Fruit fly (Drosophila melanogaster) Kc167 (cell line): ENCODE results near the gene Manf.

Experiments used
- Myc ChIP-seq: fragments of >200 bp; optimal IDR thresholded peaks from 2 replicates; lab custom pipeline; 2017; ENCODE audit warnings: missing external identifiers
- Sin3A ChIP-seq: fragments of >200 bp; optimal IDR thresholded peaks from 2 replicates; lab custom pipeline; 2018; ENCODE audit warnings: missing external identifiers
- h ChIP-seq: fragments of >200 bp; optimal IDR thresholded peaks from 3 replicates; lab custom pipeline; 2018; ENCODE audit warnings: missing external identifiers
- insv ChIP-seq: fragments of >200 bp; optimal IDR thresholded peaks from 3 replicates; lab custom pipeline; 2018; ENCODE audit warnings: missing external identifiers
- psq ChIP-seq: fragments of >200 bp; optimal IDR thresholded peaks from 2 replicates; lab custom pipeline; 2017; ENCODE audit warnings: missing external identifiers
- ttk ChIP-seq: sonication (Bioruptor generic); optimal IDR thresholded peaks from 2 replicates; lab custom pipeline; 2017; ENCODE audit warnings: missing external identifiers

Gene Manf

DNA sequence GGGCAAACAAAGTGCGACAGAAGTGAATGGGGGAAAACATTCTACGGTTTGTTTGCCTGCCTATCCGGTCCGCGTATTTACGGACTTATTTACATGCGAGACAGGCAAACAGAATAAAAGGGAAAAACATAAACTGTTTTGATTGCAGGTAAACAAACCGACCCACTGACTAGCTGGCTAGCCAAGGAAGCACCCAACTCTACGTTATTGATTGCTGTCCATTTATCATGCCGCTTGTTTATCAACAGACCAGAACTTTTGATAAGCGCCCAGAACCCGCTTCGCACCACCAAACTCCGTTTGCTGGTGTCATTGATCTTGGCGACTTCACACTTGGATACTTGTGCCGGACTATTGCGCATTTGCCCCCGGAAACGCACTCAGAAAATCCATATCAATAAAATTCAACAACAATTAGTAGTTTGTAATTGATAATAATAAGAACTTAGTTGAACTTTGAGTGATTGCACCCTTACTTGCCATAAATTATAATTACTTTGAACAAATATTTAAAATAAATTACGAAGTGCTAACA, 17.3 kb upstream of the Manf start:
- TF ChIP-seq psq: no peak
- no peak for TF ChIP-seq Sin3A
- no peak for TF ChIP-seq insv (lab: Kevin White, UChicago)
- TF ChIP-seq ttk (lab: Kevin White, UChicago): no peak
- no peak for TF ChIP-seq Myc (lab: Kevin White, UChicago)
- TF ChIP-seq h (lab: Kevin White, UChicago): no peak

DNA sequence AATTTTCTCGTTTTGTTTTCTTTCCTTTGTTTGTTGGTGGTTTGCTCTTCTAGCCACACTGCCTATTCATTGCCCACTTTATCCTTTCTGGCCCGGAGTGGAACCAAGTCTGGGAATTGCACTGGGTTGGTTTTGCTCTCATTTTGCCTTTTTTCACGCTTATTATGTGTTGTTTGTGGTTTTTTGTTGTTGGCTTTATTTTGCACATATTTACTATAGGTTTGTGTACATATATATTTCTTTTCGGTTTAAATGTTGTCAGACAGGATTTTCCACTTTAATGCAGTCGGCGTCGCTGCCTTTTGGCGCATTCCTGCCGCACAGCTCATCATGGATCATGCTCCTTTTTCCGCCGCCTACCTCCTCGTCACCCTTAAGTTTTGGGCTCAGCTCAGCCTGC, 14.9 kb upstream of the Manf start:
- no peak for TF ChIP-seq insv (lab: Kevin White, UChicago)
- TF ChIP-seq psq: no peak
- TF ChIP-seq h (lab: Kevin White, UChicago): no peak
- no peak for TF ChIP-seq Sin3A
- TF ChIP-seq Myc (lab: Kevin White, UChicago): no peak
- no peak for TF ChIP-seq ttk (lab: Kevin White, UChicago)

DNA sequence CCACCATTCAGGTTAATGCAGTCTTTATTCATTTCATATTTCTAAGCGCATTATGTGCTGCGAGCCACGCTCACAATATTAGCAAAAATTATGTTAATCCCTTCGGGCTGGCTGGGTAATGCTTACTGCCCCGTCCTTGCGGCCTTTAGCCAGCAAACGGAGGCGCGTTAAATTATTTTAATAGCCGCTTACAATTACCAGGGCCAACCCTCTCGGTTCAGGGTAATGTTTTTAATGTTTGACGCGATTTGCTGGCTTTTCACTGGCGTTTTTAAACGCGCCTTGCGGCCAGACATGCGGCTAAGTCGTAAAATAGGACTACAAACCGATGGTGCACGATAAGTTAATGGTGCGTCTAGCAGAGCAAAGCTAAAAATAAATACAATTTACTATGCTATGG, 14.4 kb upstream of the Manf start:
- TF ChIP-seq ttk (lab: Kevin White, UChicago): no peak
- no peak for TF ChIP-seq Myc (lab: Kevin White, UChicago)
- no peak for TF ChIP-seq Sin3A
- TF ChIP-seq psq: no peak
- no peak for TF ChIP-seq insv (lab: Kevin White, UChicago)
- TF ChIP-seq h (lab: Kevin White, UChicago): no peak

DNA sequence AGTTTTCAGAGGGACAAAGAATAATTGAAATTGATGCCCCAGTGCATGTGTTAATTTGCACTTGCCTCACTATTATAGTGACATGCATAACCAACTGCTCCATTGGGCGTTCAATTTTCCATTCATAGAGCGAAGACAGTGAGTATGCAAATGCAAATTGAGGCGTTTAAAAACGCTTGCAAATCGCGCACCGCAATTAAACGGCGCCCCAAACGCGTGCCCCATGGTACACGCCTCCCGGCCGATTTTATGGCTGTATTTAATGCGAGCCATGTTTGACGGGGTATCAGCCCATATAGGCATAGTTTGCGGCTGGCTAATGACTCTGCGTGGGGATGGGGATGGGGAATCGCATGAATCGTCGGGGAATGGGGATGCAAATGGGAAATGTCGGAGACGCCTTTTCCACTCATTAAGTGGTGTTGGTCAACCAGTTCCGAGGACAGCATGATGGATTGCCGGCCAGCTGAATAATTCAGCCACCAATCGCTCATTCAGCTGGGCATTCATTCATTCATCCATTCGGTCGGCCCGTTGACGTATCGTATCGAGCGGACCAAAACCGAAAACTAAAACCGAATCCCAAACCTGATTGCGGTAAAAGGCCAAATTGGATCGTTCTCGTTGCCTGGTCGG, 13.6 kb upstream of the Manf start:
- no peak for TF ChIP-seq ttk (lab: Kevin White, UChicago)
- no peak for TF ChIP-seq h (lab: Kevin White, UChicago)
- no peak for TF ChIP-seq psq

DNA sequence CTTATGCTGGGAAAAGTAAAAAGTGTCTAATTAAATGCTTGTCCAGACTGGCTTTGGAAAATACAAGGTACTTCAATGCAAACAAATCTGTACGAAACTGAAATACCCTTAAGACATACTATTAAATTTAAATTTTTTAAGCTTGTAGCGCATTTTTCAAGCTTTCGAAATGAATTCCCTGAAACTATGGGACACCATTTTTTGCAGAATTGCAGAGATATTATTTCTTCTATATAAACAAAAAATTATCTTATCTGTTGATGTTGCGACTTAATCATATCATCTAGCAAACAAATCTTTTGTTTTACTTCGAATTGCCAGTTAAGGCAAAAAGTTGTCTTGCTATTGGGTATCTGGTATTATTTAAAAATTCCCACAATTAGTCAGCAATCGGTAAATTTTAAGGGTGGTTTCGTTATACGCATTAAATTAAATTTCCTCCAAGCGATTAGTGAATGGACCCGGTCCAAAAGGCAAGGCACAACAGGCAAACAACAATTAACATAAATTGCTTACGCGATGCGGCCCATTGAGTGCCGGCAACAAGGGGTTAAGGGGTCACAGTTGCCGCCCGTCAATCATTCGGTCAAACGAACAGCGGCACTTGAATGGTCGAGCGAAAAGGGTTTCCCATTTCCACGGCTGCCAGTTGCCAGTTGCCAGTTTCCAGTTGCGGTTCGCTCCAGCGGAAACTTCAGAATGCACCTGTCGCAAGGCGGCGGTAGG, 12.7 kb upstream of the Manf start:
- no peak for TF ChIP-seq psq
- TF ChIP-seq ttk (lab: Kevin White, UChicago): no peak
- TF ChIP-seq insv (lab: Kevin White, UChicago): no peak
- TF ChIP-seq Sin3A: no peak
- no peak for TF ChIP-seq h (lab: Kevin White, UChicago)

DNA sequence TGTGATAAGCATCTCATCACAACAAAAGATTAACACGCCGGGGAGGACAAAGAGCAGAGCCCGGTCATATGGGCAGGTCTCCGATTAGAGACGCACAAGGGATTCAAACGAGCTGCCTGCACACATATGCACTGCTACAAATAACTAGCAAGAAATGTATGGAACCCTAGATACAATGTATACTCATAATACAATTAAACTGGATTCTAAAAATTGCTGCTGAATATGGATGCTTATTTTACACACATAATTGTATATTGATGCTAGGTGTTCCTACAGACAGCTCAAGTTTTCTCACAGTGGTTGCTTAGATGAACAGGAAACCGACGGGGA, 12.2 kb upstream of the Manf start:
- TF ChIP-seq psq: no peak

DNA sequence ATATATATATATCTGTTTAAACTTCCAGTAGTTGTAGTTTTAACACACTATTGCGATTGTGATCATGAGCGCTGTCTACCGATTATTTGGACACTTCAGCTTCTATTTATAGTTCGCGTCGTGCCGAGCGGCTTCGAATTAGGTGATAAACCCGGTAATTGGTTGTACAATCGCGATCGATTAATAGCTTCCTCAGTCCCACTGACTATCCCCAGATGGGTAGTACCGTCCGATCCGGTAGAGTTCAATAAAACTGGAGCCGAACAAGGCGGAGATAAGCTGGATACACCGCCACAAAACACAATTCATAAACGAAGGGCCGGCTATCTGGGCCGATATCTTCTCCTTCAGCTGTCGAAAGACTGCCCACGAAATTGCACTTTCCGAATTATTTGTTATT, 11.3 kb upstream of the Manf start:
- TF ChIP-seq Myc (lab: Kevin White, UChicago) (no peak), Sin3A (no peak), h (lab: Kevin White, UChicago) (no peak), psq (no peak)

DNA sequence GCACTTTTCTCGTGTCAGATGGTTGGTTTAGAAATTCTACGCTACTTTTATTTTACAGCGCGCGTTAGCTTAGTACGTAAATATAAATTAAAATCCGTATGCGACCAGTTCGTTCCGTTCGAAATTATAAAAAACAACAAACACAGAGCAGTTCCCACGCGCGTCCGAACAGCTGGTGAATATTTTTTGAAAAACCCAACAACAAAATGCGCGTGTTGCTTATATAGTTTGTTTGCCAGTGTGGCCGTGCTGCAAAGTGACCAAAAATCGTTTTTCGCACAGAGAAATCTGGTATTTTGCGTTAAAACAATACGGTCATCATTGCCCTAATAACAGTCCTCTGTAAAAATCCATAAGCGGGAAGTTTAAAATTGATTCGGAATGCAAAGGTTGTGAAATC, 10.9 kb upstream of the Manf start:
- TF ChIP-seq Sin3A (no peak), Myc (lab: Kevin White, UChicago) (no peak), ttk (lab: Kevin White, UChicago) (no peak), insv (lab: Kevin White, UChicago) (no peak), h (lab: Kevin White, UChicago) (no peak), psq (no peak)

DNA sequence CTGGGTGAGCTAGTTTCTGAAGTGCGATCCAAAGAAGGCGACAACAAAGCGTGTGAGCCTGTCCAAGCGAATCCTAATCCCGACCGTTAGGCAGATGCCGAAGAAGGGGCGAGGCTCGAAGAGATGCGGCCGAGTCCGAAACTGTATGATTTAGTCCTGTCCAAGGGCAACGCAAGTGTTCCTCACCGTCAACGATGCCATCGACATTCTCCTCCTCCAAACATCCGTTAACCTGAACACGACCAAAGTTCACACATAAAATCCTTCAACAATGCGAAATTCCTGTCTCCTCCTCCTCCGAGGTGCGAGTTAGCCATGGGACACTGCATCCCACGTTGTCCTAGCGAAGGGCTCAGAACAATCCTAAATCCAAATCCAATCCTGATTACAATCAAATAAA, 9.7 kb upstream of the Manf start, which contains the start of gene Sulf1:
Gene Sulf1, minus strand, starts transcription at position 101 of the 400 bp plus-strand sequence.
- TF ChIP-seq ttk (lab: Kevin White, UChicago): no peak
- TF ChIP-seq Sin3A: no peak
- TF ChIP-seq psq: no peak
- no peak for TF ChIP-seq insv (lab: Kevin White, UChicago)
- TF ChIP-seq h (lab: Kevin White, UChicago): no peak
- no peak for TF ChIP-seq Myc (lab: Kevin White, UChicago)

DNA sequence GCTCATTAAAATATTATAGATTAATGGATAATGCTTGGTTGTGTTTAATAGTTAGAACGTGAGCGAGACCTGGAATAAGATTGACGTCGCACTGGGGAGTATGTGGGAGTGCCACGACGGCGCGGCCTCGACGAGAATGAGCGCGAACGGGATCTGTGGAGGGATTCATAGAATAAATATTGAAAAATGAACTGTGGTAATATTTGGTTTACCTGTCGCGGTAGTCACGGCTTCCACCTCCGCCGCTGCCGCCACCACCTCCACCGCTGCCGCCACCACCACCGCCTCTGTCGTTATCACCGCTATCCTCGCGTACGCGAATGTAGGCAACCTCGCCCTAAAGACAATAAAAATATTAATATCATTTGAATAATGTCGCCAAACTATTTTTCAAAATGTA, 8.6 kb upstream of the Manf start:
- TF ChIP-seq insv (lab: Kevin White, UChicago) (no peak), psq (no peak), h (lab: Kevin White, UChicago) (no peak)

DNA sequence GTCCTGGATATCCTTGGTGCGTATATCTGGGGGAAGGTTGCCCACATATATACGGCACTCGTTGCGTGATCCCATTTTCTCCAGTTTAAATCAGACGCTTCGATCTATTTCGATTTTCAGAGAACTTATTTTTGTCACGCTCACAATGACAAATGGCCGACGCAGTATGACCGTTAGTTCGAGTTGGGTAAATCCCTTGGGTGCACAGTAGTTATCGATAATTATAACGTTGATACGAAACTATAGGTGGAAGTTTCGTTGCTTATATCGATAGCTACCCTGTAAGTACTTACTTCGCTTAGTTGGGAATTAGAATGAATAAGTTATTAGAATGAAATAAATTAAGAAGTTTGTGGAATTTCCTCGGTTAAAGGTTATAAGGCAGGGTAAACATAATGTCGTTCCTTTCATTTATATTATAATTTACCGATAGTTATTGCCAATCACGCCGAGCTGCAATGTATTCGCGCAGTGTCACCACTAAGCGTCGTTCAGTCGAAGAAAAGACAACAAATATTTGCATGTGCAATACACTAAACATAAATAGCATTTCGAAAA, 7.3 kb upstream of the Manf start, which contains the start of the genes SF2 and pad:
Gene SF2, minus strand, starts transcription at position 172 of the 558 bp plus-strand sequence.
Gene pad, plus strand, starts transcription at position 502 of the 558 bp plus-strand sequence.
- no peak for TF ChIP-seq ttk (lab: Kevin White, UChicago)
- TF ChIP-seq Sin3A: no peak
- no peak for TF ChIP-seq insv (lab: Kevin White, UChicago)
- TF ChIP-seq h (lab: Kevin White, UChicago): no peak
- TF ChIP-seq Myc (lab: Kevin White, UChicago): no peak
- TF ChIP-seq psq: no peak

DNA sequence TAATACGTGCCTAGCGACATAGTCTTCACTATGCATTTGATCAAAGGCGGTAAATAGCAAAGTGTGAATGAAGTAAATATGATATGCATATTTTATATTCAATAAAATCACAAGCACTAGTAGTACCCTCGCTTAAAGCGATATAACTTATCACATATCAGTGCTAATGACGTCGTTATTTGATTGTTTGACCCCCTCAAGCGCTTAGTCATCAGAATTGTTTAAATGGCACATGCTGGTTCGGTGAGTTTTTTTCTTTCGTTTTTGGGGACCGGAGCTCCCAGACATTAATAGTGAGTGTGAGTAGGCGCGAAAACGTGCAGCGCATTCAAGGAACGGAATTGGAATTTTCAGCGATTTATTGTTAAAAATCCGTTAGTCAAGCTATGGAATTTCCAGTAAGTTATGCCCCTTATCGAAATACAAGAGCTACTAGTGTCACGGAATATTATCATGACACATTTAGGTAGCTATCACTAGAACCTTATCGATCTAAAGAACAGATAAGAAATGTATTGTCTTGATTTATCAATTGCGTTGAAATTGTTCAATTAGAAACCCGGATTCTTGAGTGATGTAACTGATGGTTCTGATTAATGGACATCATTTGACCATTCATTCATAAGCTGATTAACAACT, 1.5 kb upstream of the Manf start:
- TF ChIP-seq Myc (lab: Kevin White, UChicago) (no peak), Sin3A (no peak), h (lab: Kevin White, UChicago) (no peak), insv (lab: Kevin White, UChicago) (no peak), psq (no peak), ttk (lab: Kevin White, UChicago) (no peak)
